Worm (Caenorhabditis elegans): ENCODE results near the gene R13A1.10.

R13A1.10 gene

DNA sequence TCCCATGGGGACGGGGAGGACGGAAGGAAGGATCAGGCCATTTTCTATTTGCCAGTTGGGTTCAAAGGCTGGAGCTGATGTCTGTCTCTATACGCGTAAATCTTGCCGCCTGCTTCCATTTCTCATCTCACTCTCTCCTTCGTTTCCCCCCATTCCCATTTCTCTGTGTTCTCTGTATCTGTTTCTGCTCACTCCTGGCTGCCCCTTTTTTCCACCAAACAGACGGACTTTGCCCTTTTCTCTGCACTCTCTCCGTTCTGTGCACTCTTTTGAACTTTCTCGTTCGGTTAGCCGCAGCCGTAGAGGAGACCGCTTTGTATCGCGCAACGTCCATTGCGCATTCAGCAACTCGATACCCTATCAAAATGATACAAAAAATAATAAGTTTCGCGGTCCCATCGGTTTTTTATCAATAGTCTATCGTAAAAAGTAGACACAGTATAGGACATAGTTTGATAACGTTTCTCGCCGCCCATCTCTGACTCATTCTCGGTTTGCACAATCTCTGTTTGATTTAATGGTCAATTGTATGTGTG is 8.5 kb upstream of the R13A1.10 start (continued):
- TF ChIP-seq ceh-8 (GFP tag; optimal IDR thresholded peaks at IDR 0.05) (no peak), alr-1 (tag; optimal IDR thresholded peaks at IDR 0.05; ENCODE audit: borderline replicate concordance) (no peak), pag-3 (tag; optimal IDR thresholded peaks at IDR 0.05; ENCODE audit: borderline replicate concordance, insufficient read depth) (no peak), grh-1 (GFP tag; IDR thresholded peaks at IDR 0.05) (no peak), fkh-8 (tag; optimal IDR thresholded peaks at IDR 0.05) (peak; percentile 75), ztf-4 (tag; optimal IDR thresholded peaks at IDR 0.05) (no peak), unc-30 (tag; optimal IDR thresholded peaks at IDR 0.05) (no peak), isw-1 (GFP tag; IDR thresholded peaks at IDR 0.05) (no peak), nhr-20 (tag; optimal IDR thresholded peaks at IDR 0.05) (peak; percentile 71), swsn-7 (tag; optimal IDR thresholded peaks at IDR 0.05) (peak; percentile 46), ceh-63 (GFP tag; optimal IDR thresholded peaks at IDR 0.05) (no peak), fos-1 (tag; optimal IDR thresholded peaks at IDR 0.05) (no peak), ztf-11 (tag; optimal IDR thresholded peaks at IDR 0.05) (no peak), C04F5.9 (tag; optimal IDR thresholded peaks at IDR 0.05) (no peak), unc-130 (tag; optimal IDR thresholded peaks at IDR 0.05) (peak; percentile 0), tbx-2 (tag; optimal IDR thresholded peaks at IDR 0.05) (peak; percentile 59), skn-1 (tag; optimal IDR thresholded peaks at IDR 0.05) (no peak), tlp-1 (tag; optimal IDR thresholded peaks at IDR 0.05) (no peak), nhr-90 (tag; optimal IDR thresholded peaks at IDR 0.05; ENCODE audit: poor library complexity) (no peak), sup-37 (GFP tag; optimal IDR thresholded peaks at IDR 0.05) (no peak), egl-13 (tag; optimal IDR thresholded peaks at IDR 0.05) (peak; percentile 48), C34B4.2 (tag; optimal IDR thresholded peaks at IDR 0.05) (no peak), ceh-82 (tag; optimal IDR thresholded peaks at IDR 0.05) (peak in 2 of 3 experiments; percentile 35 to 68), F16B12.6 (tag; optimal IDR thresholded peaks at IDR 0.05) (no peak), irx-1 (tag; optimal IDR thresholded peaks at IDR 0.05) (peak; percentile 49), egl-27 (tag; optimal IDR thresholded peaks at IDR 0.05) (peak in 1 of 2 experiments; percentile 15), nhr-85 (tag) (peak; percentile 73), lin-35 (GFP tag; optimal IDR thresholded peaks at IDR 0.05) (peak; percentile 35 to 36), ces-1 (GFP tag; optimal IDR thresholded peaks at IDR 0.05) (no peak), hlh-17 (GFP tag; optimal IDR thresholded peaks at IDR 0.05; ENCODE audit: borderline replicate concordance) (no peak), nhr-237 (tag; optimal IDR thresholded peaks at IDR 0.05) (no peak), mdl-1 (tag; optimal IDR thresholded peaks at IDR 0.05) (peak in 1 of 2 experiments; percentile 47), unc-86 (tag; optimal IDR thresholded peaks at IDR 0.05) (peak; percentile 7), sptf-1 (tag; optimal IDR thresholded peaks at IDR 0.05) (no peak), zip-4 (GFP tag; optimal IDR thresholded peaks at IDR 0.05) (no peak), sox-4 (tag; optimal IDR thresholded peaks at IDR 0.05) (no peak), dpl-1 (GFP tag; optimal IDR thresholded peaks at IDR 0.05) (peak; percentile 15 to 37 (median 18)), xbp-1 (tag; optimal IDR thresholded peaks at IDR 0.05) (peak; percentile 17), ceh-88 (GFP tag; IDR thresholded peaks at IDR 0.05) (no peak), snpc-4 (tag; optimal IDR thresholded peaks at IDR 0.05) (no peak), lin-13 (GFP tag; optimal IDR thresholded peaks at IDR 0.05) (no peak), nhr-71 (tag; optimal IDR thresholded peaks at IDR 0.05) (peak; percentile 81), aly-2 (tag; optimal IDR thresholded peaks at IDR 0.05) (peak; percentile 0), elt-3 (tag; optimal IDR thresholded peaks at IDR 0.05) (peak in 2 of 6 experiments; percentile 67 to 79), lsy-2 (tag; optimal IDR thresholded peaks at IDR 0.05) (peak; percentile 47 to 65), lin-15B (tag; optimal IDR thresholded peaks at IDR 0.05) (no peak), hlh-4 (tag; optimal IDR thresholded peaks at IDR 0.05) (no peak), ceh-90 (tag; optimal IDR thresholded peaks at IDR 0.05) (no peak), nhr-47 (tag; optimal IDR thresholded peaks at IDR 0.05) (peak; percentile 57), nhr-11 (tag; optimal IDR thresholded peaks at IDR 0.05) (no peak), lir-3 (tag; optimal IDR thresholded peaks at IDR 0.05; ENCODE audit: poor library complexity) (no peak), unc-98 (GFP tag; IDR thresholded peaks at IDR 0.05) (no peak; the same call in 1 of the 2 replicates)

Data from whole organism, L1 larva.